Worm (Caenorhabditis elegans) whole organism, L4 larva: ENCODE measurements around the gene ttr-6.

Experiments
- D1046.2 ChIP-seq: fragments of 200-800 bp; sonication (Bioruptor generic); IDR thresholded peaks from 2 replicates; pipeline ENCODE4 v1.3.6; 2022; ENCODE audit warnings: missing genetic modification characterization, missing compliant biosample characterization
- F37D6.2 ChIP-seq: sonication (generic microtip); optimal IDR thresholded peaks from 2 replicates; lab custom pipeline; 2016; ENCODE audit warnings: mild to moderate bottlenecking, missing genetic modification characterization, missing compliant biosample characterization
- T20F7.1 ChIP-seq: fragments of 200-800 bp; sonication (Bioruptor generic); optimal IDR thresholded peaks from 2 replicates; lab custom pipeline; 2018; ENCODE audit warnings: mild to moderate bottlenecking, missing genetic modification characterization, missing compliant biosample characterization
- Y105C5A.15 ChIP-seq: fragments of 200-800 bp; sonication (Bioruptor generic); IDR thresholded peaks from 2 replicates; pipeline ENCODE4 v1.3.6; 2022; ENCODE audit warnings: missing genetic modification characterization, missing compliant biosample characterization
- Y48G9A.11 ChIP-seq: fragments of 200-800 bp; sonication (Bioruptor generic); IDR thresholded peaks from 2 replicates; pipeline ENCODE4 v1.3.6; 2022; ENCODE audit warnings: missing genetic modification reagents, missing genetic modification characterization, missing compliant biosample characterization
- Y5F2A.4 ChIP-seq: fragments of 200-800 bp; sonication (Bioruptor generic); optimal IDR thresholded peaks from 2 replicates; lab custom pipeline; 2018; ENCODE audit warnings: mild to moderate bottlenecking, missing genetic modification characterization, missing compliant biosample characterization
- ZK546.5 ChIP-seq, 2 experiments: sonication (generic microtip); optimal IDR thresholded peaks; 2 replicates each; lab custom pipeline; 2017; ENCODE audit warnings: missing biosample characterization in 2 of 2, missing genetic modification characterization in 2 of 2
- aha-1 ChIP-seq: fragments of 150-350 bp; peaks from one replicate; lab custom pipeline; 2014; ENCODE audit warnings: missing biosample characterization, missing genetic modification characterization
- aly-2 ChIP-seq: sonication (generic microtip); optimal IDR thresholded peaks from 2 replicates; lab custom pipeline; 2018; ENCODE audit warnings: missing biosample characterization, missing genetic modification characterization
- attf-4 ChIP-seq: sonication (generic microtip); optimal IDR thresholded peaks from 3 replicates; lab custom pipeline; 2017; ENCODE audit warnings: missing biosample characterization, missing genetic modification characterization
- ceh-20 ChIP-seq: fragments of 200-800 bp; sonication (Bioruptor generic); IDR thresholded peaks from 2 replicates; pipeline ENCODE4 v1.3.6; 2022; ENCODE audit warnings: missing genetic modification reagents, missing genetic modification characterization, missing compliant biosample characterization
- ceh-28 ChIP-seq: fragments of 150-350 bp; optimal IDR thresholded peaks from 2 replicates; lab custom pipeline; 2014; ENCODE audit warnings: missing biosample characterization, missing genetic modification reagents, missing genetic modification characterization
- ceh-32 ChIP-seq: sonication (generic microtip); optimal IDR thresholded peaks from 2 replicates; lab custom pipeline; 2016; ENCODE audit warnings: mild to moderate bottlenecking, missing genetic modification characterization, missing compliant biosample characterization; ENCODE audit not compliant: poor library complexity
- ceh-44 ChIP-seq: fragments of 200-800 bp; sonication (Bioruptor generic); IDR thresholded peaks from 2 replicates; pipeline ENCODE4 v1.3.6; 2022; ENCODE audit warnings: missing genetic modification reagents, missing genetic modification characterization, missing compliant biosample characterization
- ces-1 ChIP-seq: fragments of 150-350 bp; sonication (generic microtip); optimal IDR thresholded peaks from 4 replicates; lab custom pipeline; 2014; ENCODE audit warnings: missing biosample characterization, missing genetic modification reagents, missing genetic modification characterization
- daf-16 ChIP-seq, 3 experiments: sonication (generic microtip); optimal IDR thresholded peaks; 2 replicates each; lab custom pipeline; 2016 to 2017; ENCODE audit warnings: missing genetic modification characterization in 3 of 3, missing genetic modification reagents in 3 of 3, mild to moderate bottlenecking in 2 of 3, missing compliant biosample characterization in 2 of 3, missing biosample characterization in 1 of 3, moderate library complexity in 1 of 3
- daf-8 ChIP-seq: fragments of 200-800 bp; sonication (Bioruptor generic); IDR thresholded peaks from 2 replicates; pipeline ENCODE4 v1.3.6; 2022; ENCODE audit warnings: missing genetic modification characterization, missing compliant biosample characterization
- dmd-8 ChIP-seq: fragments of 200-800 bp; sonication (Bioruptor generic); IDR thresholded peaks from 2 replicates; pipeline ENCODE4 v1.3.6; 2022; ENCODE audit warnings: missing genetic modification characterization, missing compliant biosample characterization
- duxl-1 ChIP-seq: sonication (generic microtip); optimal IDR thresholded peaks from 2 replicates; lab custom pipeline; 2016; ENCODE audit warnings: mild to moderate bottlenecking, missing genetic modification characterization, moderate library complexity, missing compliant biosample characterization; ENCODE audit not compliant: poor library complexity
- dve-1 ChIP-seq: sonication (generic microtip); optimal IDR thresholded peaks from 2 replicates; lab custom pipeline; 2017; ENCODE audit warnings: antibody characterized with exemption, mild to moderate bottlenecking, missing genetic modification characterization, missing compliant biosample characterization; ENCODE audit not compliant: insufficient read depth
- egl-27 ChIP-seq: sonication (generic microtip); optimal IDR thresholded peaks from 3 replicates; lab custom pipeline; 2017; ENCODE audit warnings: missing biosample characterization, missing genetic modification reagents, missing genetic modification characterization
- egl-43 ChIP-seq: fragments of 200-800 bp; sonication (Bioruptor generic); IDR thresholded peaks from 2 replicates; pipeline ENCODE4 v1.3.6; 2022; ENCODE audit warnings: missing genetic modification reagents, missing genetic modification characterization, missing compliant biosample characterization
- fkh-10 ChIP-seq: fragments of 150-350 bp; optimal IDR thresholded peaks from 2 replicates; lab custom pipeline; 2014; ENCODE audit warnings: missing biosample characterization, missing genetic modification reagents, missing genetic modification characterization
- gei-8 ChIP-seq: fragments of 200-800 bp; sonication (Bioruptor generic); optimal IDR thresholded peaks from 2 replicates; lab custom pipeline; 2018; ENCODE audit warnings: mild to moderate bottlenecking, missing genetic modification characterization, missing compliant biosample characterization
- hlh-11 ChIP-seq: fragments of 200-800 bp; sonication (Bioruptor generic); optimal IDR thresholded peaks from 2 replicates; lab custom pipeline; 2018; ENCODE audit warnings: mild to moderate bottlenecking, missing genetic modification characterization, missing compliant biosample characterization
- hlh-30 ChIP-seq: sonication (generic microtip); optimal IDR thresholded peaks from 2 replicates; lab custom pipeline; 2017; ENCODE audit warnings: antibody characterized with exemption, mild to moderate bottlenecking, missing genetic modification characterization, missing compliant biosample characterization; ENCODE audit not compliant: insufficient read depth
- lim-7 ChIP-seq: fragments of 200-800 bp; sonication (Bioruptor generic); IDR thresholded peaks from 2 replicates; pipeline ENCODE4 v1.3.6; 2022; ENCODE audit warnings: missing genetic modification characterization, missing compliant biosample characterization
- lin-1 ChIP-seq: fragments of 200-800 bp; sonication (Bioruptor generic); IDR thresholded peaks from 2 replicates; pipeline ENCODE4 v1.3.6; 2022; ENCODE audit warnings: missing genetic modification reagents, missing genetic modification characterization, missing compliant biosample characterization
- lin-38 ChIP-seq: fragments of 200-800 bp; sonication (Bioruptor generic); IDR thresholded peaks from 2 replicates; pipeline ENCODE4 v1.3.6; 2022; ENCODE audit warnings: missing genetic modification reagents, missing genetic modification characterization, missing compliant biosample characterization
- lin-39 ChIP-seq: fragments of 150-350 bp; optimal IDR thresholded peaks from 2 replicates; lab custom pipeline; 2014; ENCODE audit warnings: missing biosample characterization, missing genetic modification reagents, missing genetic modification characterization
- lsy-2 ChIP-seq, 2 experiments: fragments of 150-350 bp in 1 of 2; sonication (generic microtip) in 1 of 2; optimal IDR thresholded peaks; 2 replicates each; lab custom pipeline; 2014 to 2017; ENCODE audit warnings: missing biosample characterization in 2 of 2, missing genetic modification characterization in 2 of 2
- madf-9 ChIP-seq: fragments of 200-800 bp; sonication (Bioruptor generic); conservative IDR thresholded peaks from 2 replicates; pipeline ENCODE4 v1.3.6; 2022; ENCODE audit warnings: missing genetic modification reagents, missing genetic modification characterization, missing compliant biosample characterization
- mep-1 ChIP-seq: fragments of 150-350 bp; sonication (generic microtip); optimal IDR thresholded peaks from 3 replicates; lab custom pipeline; 2014; ENCODE audit warnings: missing biosample characterization, missing genetic modification characterization
- mxl-3 ChIP-seq: fragments of 200-800 bp; sonication (Bioruptor generic); optimal IDR thresholded peaks from 2 replicates; lab custom pipeline; 2018; ENCODE audit warnings: mild to moderate bottlenecking, missing genetic modification characterization, missing compliant biosample characterization
- nhr-10 ChIP-seq: fragments of 150-350 bp; optimal IDR thresholded peaks from 2 replicates; lab custom pipeline; 2014; ENCODE audit warnings: missing biosample characterization, missing genetic modification characterization
- nhr-102 ChIP-seq: sonication (generic microtip); optimal IDR thresholded peaks from 2 replicates; lab custom pipeline; 2016; ENCODE audit warnings: mild to moderate bottlenecking, missing genetic modification characterization, moderate library complexity, missing compliant biosample characterization
- nhr-25 ChIP-seq: sonication (generic microtip); optimal IDR thresholded peaks from 2 replicates; lab custom pipeline; 2017; ENCODE audit warnings: missing genetic modification characterization, mild to moderate bottlenecking, missing compliant biosample characterization, antibody characterized with exemption, moderate library complexity, borderline replicate concordance; ENCODE audit not compliant: insufficient read depth
- nhr-28 ChIP-seq: fragments of 150-350 bp; optimal IDR thresholded peaks from 2 replicates; lab custom pipeline; 2014; ENCODE audit warnings: missing biosample characterization, missing genetic modification characterization
- nhr-6 ChIP-seq: fragments of 150-350 bp; optimal IDR thresholded peaks from 2 replicates; lab custom pipeline; 2014; ENCODE audit warnings: missing biosample characterization, missing genetic modification characterization
- nhr-76 ChIP-seq: fragments of 150-350 bp; optimal IDR thresholded peaks from 2 replicates; lab custom pipeline; 2014; ENCODE audit warnings: missing biosample characterization, missing genetic modification characterization
- set-16 ChIP-seq: fragments of 200-800 bp; sonication (Bioruptor generic); IDR thresholded peaks from 2 replicates; pipeline ENCODE4 v1.3.6; 2022; ENCODE audit warnings: missing genetic modification reagents, missing genetic modification characterization, missing compliant biosample characterization
- skn-1 ChIP-seq: fragments of 150-350 bp; optimal IDR thresholded peaks from 2 replicates; lab custom pipeline; 2014; ENCODE audit warnings: missing biosample characterization, missing genetic modification characterization
- snpc-1.2 ChIP-seq: fragments of 200-800 bp; sonication (Bioruptor generic); IDR thresholded peaks from 2 replicates; pipeline ENCODE4 v1.3.6; 2022; ENCODE audit warnings: missing genetic modification reagents, missing genetic modification characterization, missing compliant biosample characterization
- spr-3 ChIP-seq: fragments of 200-800 bp; sonication (Bioruptor generic); optimal IDR thresholded peaks from 2 replicates; lab custom pipeline; 2018; ENCODE audit warnings: mild to moderate bottlenecking, missing genetic modification characterization, missing compliant biosample characterization
- tag-97 ChIP-seq: fragments of 200-800 bp; sonication (Bioruptor generic); IDR thresholded peaks from 2 replicates; pipeline ENCODE4 v1.3.6; 2022; ENCODE audit warnings: missing genetic modification characterization, missing compliant biosample characterization
- tra-1 ChIP-seq: fragments of 200-800 bp; sonication (Bioruptor generic); IDR thresholded peaks from 2 replicates; pipeline ENCODE4 v1.3.6; 2022; ENCODE audit warnings: missing genetic modification reagents, missing genetic modification characterization, missing compliant biosample characterization
- unc-130 ChIP-seq: sonication (generic microtip); optimal IDR thresholded peaks from 2 replicates; lab custom pipeline; 2016; ENCODE audit warnings: missing genetic modification reagents, missing genetic modification characterization, missing compliant biosample characterization
- zfp-2 ChIP-seq: sonication (generic microtip); optimal IDR thresholded peaks from 2 replicates; lab custom pipeline; 2016; ENCODE audit warnings: mild to moderate bottlenecking, missing genetic modification characterization, missing compliant biosample characterization
- zip-2 ChIP-seq: fragments of 150-350 bp; optimal IDR thresholded peaks from 2 replicates; lab custom pipeline; 2014; ENCODE audit warnings: missing biosample characterization, missing genetic modification characterization

The ttr-6 gene

DNA sequence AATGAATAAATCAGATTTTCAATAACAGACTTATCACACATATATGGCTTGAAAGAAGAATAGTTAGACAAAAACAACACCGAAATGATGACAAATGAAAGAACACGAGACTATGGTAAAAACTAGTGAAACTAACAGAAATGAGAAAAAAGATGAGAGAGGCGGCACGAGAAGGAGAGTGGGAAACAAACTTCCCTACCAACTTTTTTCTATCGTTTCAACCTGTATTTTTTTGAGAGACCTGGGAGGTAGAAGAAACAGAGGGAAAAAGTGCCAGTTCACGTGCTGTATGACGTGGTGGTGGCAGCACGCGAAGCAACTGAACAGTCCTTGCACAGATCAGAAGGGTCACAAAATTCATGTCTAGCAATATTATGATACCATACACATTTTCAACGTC, 45.9 kb upstream of the ttr-6 start (continued):
- TF ChIP-seq D1046.2 (GFP tag; lab: Robert Waterston, UW) (no peak), zip-2 (tag; lab: Kevin White, UChicago) (no peak), attf-4 (no peak)

DNA sequence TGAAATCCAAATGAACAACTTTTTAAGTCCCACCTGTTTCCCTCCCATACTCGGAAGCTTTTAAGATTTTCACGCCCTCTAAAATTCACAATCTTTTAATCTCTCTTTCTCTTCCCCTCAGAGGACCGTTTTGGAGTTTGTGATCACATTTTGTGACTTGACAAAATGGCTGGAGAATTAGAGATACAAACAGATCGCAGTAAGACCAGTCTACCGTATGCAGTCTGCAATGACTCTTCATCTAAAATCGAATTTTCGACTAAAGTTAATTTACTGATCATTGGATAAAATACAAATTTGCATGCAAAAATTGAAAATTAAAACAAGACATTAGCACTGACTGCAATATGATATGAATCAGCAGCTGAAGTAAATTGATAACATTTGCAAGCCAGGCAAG, 44.6 kb upstream of the ttr-6 start:
- TF ChIP-seq egl-27 (tag; lab: Kevin White, UChicago): no peak
- TF ChIP-seq nhr-6 (tag; lab: Kevin White, UChicago): no peak
- TF ChIP-seq ceh-32 (tag; lab: Kevin White, UChicago): no peak
- no peak for TF ChIP-seq nhr-76 (tag; lab: Kevin White, UChicago)
- no peak for TF ChIP-seq duxl-1 (tag; lab: Kevin White, UChicago)
- TF ChIP-seq aha-1 (tag; lab: Kevin White, UChicago): peak; percentile 78
- no peak for TF ChIP-seq Y5F2A.4 (GFP tag; lab: Kevin White, UChicago)
- no peak for TF ChIP-seq ceh-28 (tag; lab: Kevin White, UChicago)
- peak; percentile 4 for TF ChIP-seq T20F7.1
- TF ChIP-seq egl-43 (GFP tag; lab: Robert Waterston, UW): no peak
- no peak for TF ChIP-seq daf-16 (GFP tag; optimal IDR thresholded peaks at IDR 0.05; lab: Kevin White, UChicago)
- peak; percentile 1 for TF ChIP-seq daf-16 (tag; optimal IDR thresholded peaks at IDR 0.05; lab: Kevin White, UChicago)
- TF ChIP-seq ceh-44: no peak
- TF ChIP-seq ces-1: no peak
- peak; percentile 12 for TF ChIP-seq dve-1
- no peak for TF ChIP-seq Y105C5A.15 (GFP tag; lab: Robert Waterston, UW)
- no peak for TF ChIP-seq unc-130 (GFP tag; lab: Kevin White, UChicago)
- TF ChIP-seq dmd-8: no peak
- TF ChIP-seq tra-1 (GFP tag; lab: Robert Waterston, UW): no peak
- TF ChIP-seq tag-97 (GFP tag; lab: Robert Waterston, UW): no peak
- TF ChIP-seq nhr-28 (tag; lab: Kevin White, UChicago): peak; percentile 32
- TF ChIP-seq mxl-3 (GFP tag; lab: Kevin White, UChicago): no peak
- TF ChIP-seq lin-38 (GFP tag; lab: Robert Waterston, UW): no peak
- no peak for TF ChIP-seq F37D6.2 (tag; lab: Kevin White, UChicago)
- TF ChIP-seq lim-7 (GFP tag; lab: Robert Waterston, UW): no peak
- no peak for TF ChIP-seq lin-1 (GFP tag; lab: Robert Waterston, UW)
- no peak for TF ChIP-seq hlh-11 (tag; lab: Kevin White, UChicago)
- TF ChIP-seq set-16 (GFP tag; lab: Robert Waterston, UW): no peak
- no peak for TF ChIP-seq nhr-25
- no peak for TF ChIP-seq ZK546.5 (tag; optimal IDR thresholded peaks at IDR 0.05; lab: Kevin White, UChicago)
- TF ChIP-seq spr-3 (GFP tag; lab: Kevin White, UChicago): no peak
- no peak for TF ChIP-seq fkh-10
- TF ChIP-seq daf-8 (GFP tag; lab: Robert Waterston, UW): no peak
- peak; percentile 26 for TF ChIP-seq nhr-102 (tag; lab: Kevin White, UChicago)
- TF ChIP-seq madf-9 (GFP tag; lab: Robert Waterston, UW): no peak
- TF ChIP-seq Y48G9A.11: no peak
- TF ChIP-seq lsy-2 (tag; optimal IDR thresholded peaks at IDR 0.05; lab: Kevin White, UChicago): peak in 1 of 2 experiments; percentile 21
- no peak for TF ChIP-seq lin-39 (tag; lab: Kevin White, UChicago)
- TF ChIP-seq gei-8 (GFP tag; lab: Kevin White, UChicago): no peak
- no peak for TF ChIP-seq hlh-30 (tag; lab: Kevin White, UChicago)
- no peak for TF ChIP-seq ceh-20 (GFP tag; lab: Robert Waterston, UW)
- no peak for TF ChIP-seq skn-1 (tag; lab: Kevin White, UChicago)
- no peak for TF ChIP-seq zfp-2 (tag; lab: Kevin White, UChicago)
- TF ChIP-seq snpc-1.2 (GFP tag; lab: Robert Waterston, UW): no peak
- TF ChIP-seq nhr-10 (tag; lab: Kevin White, UChicago): peak; percentile 1
- no peak for TF ChIP-seq aly-2 (tag; lab: Kevin White, UChicago)
- no peak for TF ChIP-seq mep-1 (tag; lab: Kevin White, UChicago)
- TF ChIP-seq D1046.2 (GFP tag; lab: Robert Waterston, UW): no peak
- TF ChIP-seq, all 104 proteins: peak for 8
